Fruit fly (Drosophila melanogaster): ENCODE data around the gene CG8034.

The CG8034 gene

dm6 chrX:19280249-19280648 lies 17.7 kb downstream of the CG8034 start, which contains the start of gene CG8028:
TSS of gene CG8028 (minus strand) at chrX:19280349.
- TF ChIP-seq Clk (GFP tag; optimal IDR thresholded peaks at IDR 0.05) (no peak), cnc (optimal IDR thresholded peaks at IDR 0.05) (no peak), Hr96 (GFP tag; optimal IDR thresholded peaks at IDR 0.05) (no peak), CG11617 (GFP tag; optimal IDR thresholded peaks at IDR 0.05) (no peak)

dm6 chrX:19278395-19278794 lies 19.6 kb downstream of the CG8034 start:
- TF ChIP-seq bab1 (GFP tag; optimal IDR thresholded peaks at IDR 0.05) (no peak), kay (GFP tag; ENCODE audit: borderline replicate concordance) (no peak), Hr96 (GFP tag; optimal IDR thresholded peaks at IDR 0.05) (no peak), CG14711 (tag; optimal IDR thresholded peaks at IDR 0.05) (no peak), CG7101 (tag; optimal IDR thresholded peaks at IDR 0.05) (no peak), cnc (optimal IDR thresholded peaks at IDR 0.05) (no peak), pad (GFP tag; optimal IDR thresholded peaks at IDR 0.05) (no peak), Clk (GFP tag; optimal IDR thresholded peaks at IDR 0.05) (no peak), toe (GFP tag; optimal IDR thresholded peaks at IDR 0.05) (no peak), CG5204 (GFP tag; optimal IDR thresholded peaks at IDR 0.05) (no peak), CG1620 (GFP tag; optimal IDR thresholded peaks at IDR 0.05) (no peak)

dm6 chrX:19276489-19277117 lies 21.4 kb downstream of the CG8034 start, which contains the start of the genes CG32537 and CG32536:
TSS of gene CG32537 (minus strand) at chrX:19276539.
TSS of gene CG32536 (minus strand) at chrX:19276898.
- TF ChIP-seq CG12768 (GFP tag; optimal IDR thresholded peaks at IDR 0.05), result no peak
- TF ChIP-seq bab1 (GFP tag; optimal IDR thresholded peaks at IDR 0.05), result peak; percentile 4
- TF ChIP-seq ovo (GFP tag; optimal IDR thresholded peaks at IDR 0.05), result peak; percentile 16

- TF ChIP-seq kay (GFP tag; ENCODE audit: borderline replicate concordance) (no peak), Crg-1 (GFP tag; optimal IDR thresholded peaks at IDR 0.05) (peak; percentile 50), CG12768 (GFP tag; optimal IDR thresholded peaks at IDR 0.05) (no peak), CG11617 (GFP tag; optimal IDR thresholded peaks at IDR 0.05) (peak; percentile 48), pad (GFP tag; optimal IDR thresholded peaks at IDR 0.05) (peak; percentile 34), cic (GFP tag; optimal IDR thresholded peaks at IDR 0.05) (peak; percentile 32), CG7101 (tag; optimal IDR thresholded peaks at IDR 0.05) (peak; percentile 50), CG5204 (GFP tag; optimal IDR thresholded peaks at IDR 0.05) (no peak), bab1 (GFP tag; optimal IDR thresholded peaks at IDR 0.05) (peak; percentile 44), Mnt (GFP tag; optimal IDR thresholded peaks at IDR 0.05) (peak; percentile 95), CG1620 (GFP tag; optimal IDR thresholded peaks at IDR 0.05) (peak; percentile 24), tj (GFP tag; optimal IDR thresholded peaks at IDR 0.05) (peak; percentile 97)
Measured at dm6 chrX:19268484-19269068, 29.4 kb downstream of the CG8034 start, which contains the start of gene CG8010. TSS of gene CG8010 (minus strand) at chrX:19268896.

- TF ChIP-seq Mnt (GFP tag; optimal IDR thresholded peaks at IDR 0.05) (peak; percentile 18), toe (GFP tag; optimal IDR thresholded peaks at IDR 0.05) (no peak), kay (GFP tag; ENCODE audit: borderline replicate concordance) (no peak)
Measured at dm6 chrX:19265802-19266479, 32.0 kb downstream of the CG8034 start.

- no peak for TF ChIP-seq ovo (GFP tag; optimal IDR thresholded peaks at IDR 0.05)
- no peak for TF ChIP-seq CG7101 (tag; optimal IDR thresholded peaks at IDR 0.05)
Measured at dm6 chrX:19264396-19264795, 33.6 kb downstream of the CG8034 start.

- TF ChIP-seq CG7101 (tag; optimal IDR thresholded peaks at IDR 0.05), result peak; percentile 15
- TF ChIP-seq bab1 (GFP tag; optimal IDR thresholded peaks at IDR 0.05), result peak; percentile 41
- TF ChIP-seq CG1620 (GFP tag; optimal IDR thresholded peaks at IDR 0.05), result no peak
- TF ChIP-seq Crg-1 (GFP tag; optimal IDR thresholded peaks at IDR 0.05), result no peak
Measured at dm6 chrX:19262553-19262952, 35.4 kb downstream of the CG8034 start.

dm6 chrX:19261528-19262102 lies 36.3 kb downstream of the CG8034 start, which contains the start of gene Vav:
TSS of gene Vav (plus strand) at chrX:19261820.
- no peak for TF ChIP-seq CG7101 (tag; optimal IDR thresholded peaks at IDR 0.05)
- TF ChIP-seq bab1 (GFP tag; optimal IDR thresholded peaks at IDR 0.05), result peak; percentile 52
- TF ChIP-seq tj (GFP tag; optimal IDR thresholded peaks at IDR 0.05), result peak; percentile 15
